Worm (Caenorhabditis elegans) whole organism, late embryonic: Measurements from ENCODE around the gene lin-5.

Experiments used
- ama-1 ChIP-seq: fragments of 150-350 bp; optimal IDR thresholded peaks from 2 replicates; lab custom pipeline; 2014
- ceh-34 ChIP-seq: sonication (generic microtip); optimal IDR thresholded peaks from 2 replicates; lab custom pipeline; 2016; ENCODE audit warnings: mild to moderate bottlenecking, missing genetic modification characterization, missing compliant biosample characterization
- ceh-6 ChIP-seq: fragments of 200-800 bp; sonication (Bioruptor generic); optimal IDR thresholded peaks from 2 replicates; lab custom pipeline; 2018; ENCODE audit warnings: mild to moderate bottlenecking, missing genetic modification characterization, missing compliant biosample characterization
- ceh-9 ChIP-seq: sonication (generic microtip); optimal IDR thresholded peaks from 2 replicates; lab custom pipeline; 2016; ENCODE audit warnings: mild to moderate bottlenecking, missing genetic modification characterization, inconsistent platforms, missing compliant biosample characterization
- ets-4 ChIP-seq: sonication (generic microtip); optimal IDR thresholded peaks from 2 replicates; lab custom pipeline; 2016; ENCODE audit warnings: missing genetic modification characterization, missing compliant biosample characterization
- eyg-1 ChIP-seq: sonication (generic microtip); optimal IDR thresholded peaks from 2 replicates; lab custom pipeline; 2016; ENCODE audit warnings: missing genotype, missing genetic modification characterization, missing compliant biosample characterization
- ztf-16 ChIP-seq: sonication (generic microtip); optimal IDR thresholded peaks from 2 replicates; lab custom pipeline; 2017; ENCODE audit warnings: missing genetic modification characterization, missing compliant biosample characterization

DNA sequence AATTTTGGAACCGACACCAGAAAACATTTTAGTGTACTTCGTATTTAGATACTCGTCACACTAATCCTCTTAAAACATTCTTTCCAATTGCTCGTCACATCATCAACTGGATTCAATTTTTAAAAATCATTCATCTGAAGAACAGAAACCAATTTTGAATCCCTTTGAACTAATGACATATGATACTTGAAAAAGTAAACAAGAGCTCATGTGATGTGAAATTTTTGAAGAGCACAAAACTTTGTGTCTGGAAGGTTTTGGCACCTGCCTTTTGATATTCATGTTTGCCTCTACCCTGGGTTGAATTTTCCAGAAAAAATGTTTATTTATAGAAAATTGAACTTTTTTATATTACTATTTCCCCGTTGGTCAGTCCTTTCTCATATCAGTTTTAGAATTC, 28.4 kb downstream of the lin-5 start:
- TF ChIP-seq ceh-6 (GFP tag; lab: Kevin White, UChicago): no peak
- no peak for TF ChIP-seq ztf-16 (tag; lab: Kevin White, UChicago)
- TF ChIP-seq ceh-34 (tag; lab: Kevin White, UChicago): no peak
- TF ChIP-seq ama-1: no peak
- no peak for TF ChIP-seq ets-4 (tag; lab: Kevin White, UChicago)
- TF ChIP-seq ceh-9: no peak
- TF ChIP-seq eyg-1 (tag; lab: Kevin White, UChicago): no peak
